Worm (Caenorhabditis elegans): Measurements from ENCODE around the gene W06E11.1.

- TF ChIP-seq elt-1 (tag; optimal IDR thresholded peaks at IDR 0.05; ENCODE audit: borderline replicate concordance, insufficient read depth) (no peak), ztf-11 (tag; optimal IDR thresholded peaks at IDR 0.05) (no peak)
These were observed 7.2 kb upstream of the W06E11.1 start, which contains the start of gene fem-2 for ce11 chrIII:634618-635017.

Measured in whole organism, mixed stage, embryonic.